Worm (Caenorhabditis elegans): Measurements from ENCODE around the gene lig-4.

- no peak for TF ChIP-seq him-1 (tag; optimal IDR thresholded peaks at IDR 0.05)
- TF ChIP-seq dao-5 (tag; optimal IDR thresholded peaks at IDR 0.05): no peak
- no peak for TF ChIP-seq W03F9.2 (tag; optimal IDR thresholded peaks at IDR 0.05)
Measured at ce11 chrIII:7530830-7531229, 9.6 kb downstream of the lig-4 start.

All from whole organism, L4/young adult.